Worm (Caenorhabditis elegans) whole organism, young adult: ENCODE results near the gene clec-25.

Experiments used
- F22D6.2 ChIP-seq: sonication (generic microtip); optimal IDR thresholded peaks from 2 replicates; lab custom pipeline; 2016; ENCODE audit warnings: mild to moderate bottlenecking, missing genetic modification characterization, missing compliant biosample characterization
- attf-3 ChIP-seq: fragments of 200-800 bp; sonication (Bioruptor generic); conservative IDR thresholded peaks from 2 replicates; pipeline ENCODE4 v1.3.6; 2022; ENCODE audit warnings: missing genetic modification reagents, missing genetic modification characterization, missing compliant biosample characterization
- egl-18 ChIP-seq: fragments of 200-800 bp; sonication (Bioruptor generic); IDR thresholded peaks from 2 replicates; pipeline ENCODE4 v1.3.6; 2022; ENCODE audit warnings: missing genetic modification reagents, missing genetic modification characterization, missing compliant biosample characterization
- egl-44 ChIP-seq: fragments of 200-800 bp; sonication (Bioruptor generic); IDR thresholded peaks from 2 replicates; pipeline ENCODE4 v1.3.6; 2022; ENCODE audit warnings: missing genetic modification reagents, missing genetic modification characterization, missing compliant biosample characterization
- fkh-3 ChIP-seq: sonication (generic microtip); optimal IDR thresholded peaks from 2 replicates; lab custom pipeline; 2016; ENCODE audit warnings: mild to moderate bottlenecking, missing genetic modification characterization, missing compliant biosample characterization
- lag-1 ChIP-seq: fragments of 200-800 bp; sonication (Bioruptor generic); IDR thresholded peaks from 2 replicates; pipeline ENCODE4 v1.3.6; 2022; ENCODE audit warnings: missing genetic modification reagents, missing genetic modification characterization, missing compliant biosample characterization
- mel-28 ChIP-seq: sonication (generic microtip); optimal IDR thresholded peaks from 2 replicates; lab custom pipeline; 2016; ENCODE audit warnings: borderline replicate concordance, mild to moderate bottlenecking, missing genetic modification characterization, missing compliant biosample characterization
- somi-1 ChIP-seq: fragments of 200-800 bp; sonication (Bioruptor generic); optimal IDR thresholded peaks from 2 replicates; lab custom pipeline; 2018; ENCODE audit warnings: mild to moderate bottlenecking, missing genetic modification characterization, missing compliant biosample characterization
- tbx-9 ChIP-seq: sonication (generic microtip); optimal IDR thresholded peaks from 2 replicates; lab custom pipeline; 2016; ENCODE audit warnings: borderline replicate concordance, missing genetic modification characterization, inconsistent platforms, missing compliant biosample characterization
- ztf-18 ChIP-seq: sonication (generic microtip); optimal IDR thresholded peaks from 2 replicates; lab custom pipeline; 2016; ENCODE audit warnings: missing genotype, mild to moderate bottlenecking, missing genetic modification characterization, missing compliant biosample characterization
- ztf-28 ChIP-seq: fragments of 200-800 bp; sonication (Bioruptor generic); IDR thresholded peaks from 2 replicates; pipeline ENCODE4 v1.3.6; 2022; ENCODE audit warnings: missing genetic modification reagents, missing genetic modification characterization, missing compliant biosample characterization
- ztf-6 ChIP-seq: fragments of 200-800 bp; sonication (Bioruptor generic); IDR thresholded peaks from 2 replicates; pipeline ENCODE4 v1.3.6; 2022; ENCODE audit warnings: missing genetic modification reagents, missing genetic modification characterization, missing compliant biosample characterization

clec-25 gene

ce11 chrV:16888788-16889325, 45.8 kb downstream of the clec-25 start, which contains the start of the genes ifas-2 and fbxa-44:
Gene ifas-2, minus strand, starts transcription at chrV:16888888.
Gene fbxa-44, plus strand, starts transcription at chrV:16889275.
- TF ChIP-seq somi-1 (GFP tag; lab: Kevin White, UChicago) (no peak), F22D6.2 (no peak), ztf-18 (tag; lab: Kevin White, UChicago) (no peak), mel-28 (tag; lab: Kevin White, UChicago) (no peak), fkh-3 (tag; lab: Kevin White, UChicago) (no peak), ztf-28 (GFP tag; lab: Robert Waterston, UW) (no peak), lag-1 (GFP tag; lab: Robert Waterston, UW) (no peak), egl-44 (GFP tag; lab: Robert Waterston, UW) (no peak)
- TF ChIP-seq, all 124 proteins: peak for 0

ce11 chrV:16893440-16893839, 50.4 kb downstream of the clec-25 start, which contains the start of gene F09C6.15:
Gene F09C6.15, plus strand, starts transcription at chrV:16893740.
- TF ChIP-seq egl-18 (GFP tag; lab: Robert Waterston, UW) = no peak
- no peak for TF ChIP-seq tbx-9 (tag; lab: Kevin White, UChicago)
- TF ChIP-seq ztf-6 = no peak
- no peak for TF ChIP-seq attf-3 (GFP tag; lab: Robert Waterston, UW)
